Fruit fly (Drosophila melanogaster): Measurements from ENCODE around the gene Tsp39D.
A peak's percentile ranks its signal among the peaks of the same experiment; 100 is the strongest.

Gene Tsp39D

dm6 chr2L:21313909-21314400, 30.5 kb upstream of the Tsp39D start, which contains the start of gene CG46314 (continued):
- no peak for TF ChIP-seq prd (optimal IDR thresholded peaks at IDR 0.05)
- no peak for TF ChIP-seq prd (GFP tag; IDR thresholded peaks at IDR 0.05)
- TF ChIP-seq Sox100B (GFP tag; optimal IDR thresholded peaks at IDR 0.05): peak; percentile 31
- TF ChIP-seq hkb (optimal IDR thresholded peaks at IDR 0.05): no peak
- peak; percentile 30 for TF ChIP-seq hkb (GFP tag; IDR thresholded peaks at IDR 0.05)
- peak; percentile 64 for TF ChIP-seq nom (GFP tag; optimal IDR thresholded peaks at IDR 0.05)
- TF ChIP-seq Doc2 (GFP tag; IDR thresholded peaks at IDR 0.05): no peak
- TF ChIP-seq CG17802 (tag; optimal IDR thresholded peaks at IDR 0.05): no peak
- no peak for TF ChIP-seq bigmax (GFP tag; optimal IDR thresholded peaks at IDR 0.05)
- no peak for TF ChIP-seq tgo (GFP tag; IDR thresholded peaks at IDR 0.05)
- no peak for TF ChIP-seq cato (GFP tag; optimal IDR thresholded peaks at IDR 0.05; ENCODE audit: borderline replicate concordance)
- no peak for TF ChIP-seq Pdp1 (GFP tag; optimal IDR thresholded peaks at IDR 0.05)
- TF ChIP-seq jing (GFP tag; optimal IDR thresholded peaks at IDR 0.05): no peak
- TF ChIP-seq NfI (GFP tag; optimal IDR thresholded peaks at IDR 0.05): no peak
- no peak for TF ChIP-seq CG8388 (GFP tag; optimal IDR thresholded peaks at IDR 0.05)
- no peak for TF ChIP-seq Oaz (GFP tag; IDR thresholded peaks at IDR 0.05)
- no peak for TF ChIP-seq CG6683 (GFP tag; optimal IDR thresholded peaks at IDR 0.05)
- no peak for TF ChIP-seq Six4 (GFP tag; optimal IDR thresholded peaks at IDR 0.05)
- TF ChIP-seq klu (GFP tag; IDR thresholded peaks at IDR 0.05): no peak
- TF ChIP-seq HLH4C (GFP tag; IDR thresholded peaks at IDR 0.05; ENCODE audit: partially characterized antibody): no peak
- no peak for TF ChIP-seq CG4730 (GFP tag; IDR thresholded peaks at IDR 0.05)
- no peak for TF ChIP-seq CG17328 (GFP tag; IDR thresholded peaks at IDR 0.05)
- TF ChIP-seq mirr (GFP tag; optimal IDR thresholded peaks at IDR 0.05): peak; percentile 34
- TF ChIP-seq CG1603 (tag; optimal IDR thresholded peaks at IDR 0.05): no peak
- no peak for TF ChIP-seq CG10209 (GFP tag; optimal IDR thresholded peaks at IDR 0.05)
- no peak for TF ChIP-seq Vsx1 (GFP tag; optimal IDR thresholded peaks at IDR 0.05)
- no peak for TF ChIP-seq caup (GFP tag; optimal IDR thresholded peaks at IDR 0.05; ENCODE audit: severe bottlenecking)
- no peak for TF ChIP-seq yki (optimal IDR thresholded peaks at IDR 0.05)
- no peak for TF ChIP-seq CG11723 (GFP tag; optimal IDR thresholded peaks at IDR 0.05)
- no peak for TF ChIP-seq CG14710 (tag; optimal IDR thresholded peaks at IDR 0.05)
- TF ChIP-seq ttk (GFP tag; IDR thresholded peaks at IDR 0.05): no peak
- no peak for TF ChIP-seq MESR4 (GFP tag; optimal IDR thresholded peaks at IDR 0.05)
- TF ChIP-seq lbe (GFP tag; optimal IDR thresholded peaks at IDR 0.05): peak; percentile 39
- TF ChIP-seq wor (GFP tag; IDR thresholded peaks at IDR 0.05): no peak
- no peak for TF ChIP-seq CG7745 (tag; optimal IDR thresholded peaks at IDR 0.05)
- TF ChIP-seq CHES-1-like (GFP tag; optimal IDR thresholded peaks at IDR 0.05): no peak
- TF ChIP-seq CG11247 (GFP tag; IDR thresholded peaks at IDR 0.05): no peak
- TF ChIP-seq lola (GFP tag; optimal IDR thresholded peaks at IDR 0.05): no peak
- TF ChIP-seq sens (GFP tag): peak; percentile 39
- no peak for TF ChIP-seq zf30C (GFP tag; optimal IDR thresholded peaks at IDR 0.05)
- TF ChIP-seq chinmo (GFP tag; IDR thresholded peaks at IDR 0.05; ENCODE audit: partially characterized antibody): peak; percentile 93
- peak; percentile 2 for TF ChIP-seq CG13296 (GFP tag; optimal IDR thresholded peaks at IDR 0.05)
- TF ChIP-seq CG14965 (GFP tag; optimal IDR thresholded peaks at IDR 0.05; ENCODE audit: borderline replicate concordance): no peak
- no peak for TF ChIP-seq gcm2 (GFP tag; optimal IDR thresholded peaks at IDR 0.05)
- no peak for TF ChIP-seq cas (GFP tag; IDR thresholded peaks at IDR 0.05)
- TF ChIP-seq fd102C (GFP tag; optimal IDR thresholded peaks at IDR 0.05): no peak
- peak; percentile 56 for TF ChIP-seq dmrt99B (tag; optimal IDR thresholded peaks at IDR 0.05)
- TF ChIP-seq Hmr (GFP tag; optimal IDR thresholded peaks at IDR 0.05): no peak
- peak; percentile 24; the same call in 1 of the 2 replicates for TF ChIP-seq Bgb (GFP tag; IDR thresholded peaks at IDR 0.05; ENCODE audit: partially characterized antibody)
- no peak for TF ChIP-seq CG1832 (GFP tag; optimal IDR thresholded peaks at IDR 0.05)
- TF ChIP-seq CG17186 (GFP tag; optimal IDR thresholded peaks at IDR 0.05): no peak

All from whole organism, embryonic.